Fruit fly (Drosophila melanogaster) whole organism, embryonic: Measurements from ENCODE around the gene Arpc1.
A peak's percentile ranks its signal among the peaks of the same experiment; 100 is the strongest.

ENCODE experiments used
- Aef1 ChIP-seq: fragments of 200-800 bp; sonication (Bioruptor generic); IDR thresholded peaks from 3 replicates; pipeline ENCODE4 v1.3.6; 2022; ENCODE audit warnings: missing biosample characterization, missing genetic modification characterization
- Atf6 ChIP-seq: fragments of 200-800 bp; sonication (Bioruptor generic); IDR thresholded peaks from 2 replicates; pipeline ENCODE4 v1.3.6; 2022; ENCODE audit warnings: missing biosample characterization, missing genetic modification characterization
- Awh ChIP-seq: fragments of 200-800 bp; sonication (Bioruptor generic); IDR thresholded peaks from 2 replicates; pipeline ENCODE4, ENCODE4 v1.3.6; 2022; ENCODE audit warnings: missing biosample characterization, missing genetic modification characterization
- CG10147 ChIP-seq: fragments of 200-800 bp; sonication (Bioruptor generic); optimal IDR thresholded peaks from 2 replicates; lab custom pipeline; 2019; ENCODE audit warnings: missing biosample characterization, mild to moderate bottlenecking, missing genetic modification characterization, moderate library complexity
- CG10274 ChIP-seq: fragments of 200-800 bp; sonication (Bioruptor generic); optimal IDR thresholded peaks from 3 replicates; lab custom pipeline; 2017; ENCODE audit warnings: missing biosample characterization, mild to moderate bottlenecking, missing genetic modification characterization
- CG10565 ChIP-seq: fragments of 200-800 bp; sonication (Bioruptor generic); optimal IDR thresholded peaks from 3 replicates; lab custom pipeline; 2016; ENCODE audit warnings: missing biosample characterization, mild to moderate bottlenecking, missing genetic modification characterization
- CG11723 ChIP-seq: fragments of 200-800 bp; sonication (Bioruptor generic); optimal IDR thresholded peaks from 2 replicates; lab custom pipeline; 2017; ENCODE audit warnings: missing biosample characterization, mild to moderate bottlenecking, missing genetic modification characterization
- CG12391 ChIP-seq: fragments of 200-800 bp; sonication (Bioruptor generic); optimal IDR thresholded peaks from 3 replicates; lab custom pipeline; 2018; ENCODE audit warnings: missing biosample characterization, mild to moderate bottlenecking, missing genetic modification characterization, moderate library complexity
- CG12769 ChIP-seq: fragments of 200-800 bp; sonication (Bioruptor generic); optimal IDR thresholded peaks from 2 replicates; lab custom pipeline; 2019; ENCODE audit warnings: missing biosample characterization, mild to moderate bottlenecking, missing genetic modification characterization, moderate library complexity
- CG13123 ChIP-seq: fragments of 200-800 bp; sonication (Bioruptor generic); optimal IDR thresholded peaks from 2 replicates; lab custom pipeline; 2016; ENCODE audit warnings: missing biosample characterization, missing genetic modification characterization
- CG15479 ChIP-seq: fragments of 200-800 bp; sonication (Bioruptor generic); optimal IDR thresholded peaks from 3 replicates; lab custom pipeline; 2019; ENCODE audit warnings: missing biosample characterization, mild to moderate bottlenecking, missing genetic modification characterization, moderate library complexity
- CG15601 ChIP-seq: fragments of 200-800 bp; sonication (Bioruptor generic); optimal IDR thresholded peaks from 3 replicates; lab custom pipeline; 2019; ENCODE audit warnings: missing biosample characterization, mild to moderate bottlenecking, missing genetic modification characterization, moderate library complexity
- CG17385 ChIP-seq: fragments of 200-800 bp; sonication (Bioruptor generic); optimal IDR thresholded peaks from 3 replicates; lab custom pipeline; 2018; ENCODE audit warnings: missing biosample characterization, mild to moderate bottlenecking, missing genetic modification characterization
- CG17802 ChIP-seq: fragments of 200-800 bp; sonication (Bioruptor generic); optimal IDR thresholded peaks from 2 replicates; lab custom pipeline; 2018; ENCODE audit warnings: missing biosample characterization, mild to moderate bottlenecking, missing genetic modification characterization, moderate library complexity
- CG17912 ChIP-seq: fragments of 200-800 bp; sonication (Bioruptor generic); optimal IDR thresholded peaks from 2 replicates; lab custom pipeline; 2018; ENCODE audit warnings: missing biosample characterization, mild to moderate bottlenecking, missing genetic modification characterization
- CG2889 ChIP-seq: fragments of 200-800 bp; sonication (Bioruptor generic); IDR thresholded peaks from 3 replicates; pipeline ENCODE4 v1.3.6; 2022; ENCODE audit warnings: missing biosample characterization, missing genetic modification characterization
- CG31224 ChIP-seq: fragments of 200-800 bp; sonication (Bioruptor generic); IDR thresholded peaks from 2 replicates; pipeline ENCODE4 v1.3.6; 2022; ENCODE audit warnings: missing biosample characterization, missing genetic modification characterization
- CG34376 ChIP-seq: fragments of 200-800 bp; sonication (Bioruptor generic); optimal IDR thresholded peaks from 2 replicates; lab custom pipeline; 2018; ENCODE audit warnings: missing biosample characterization, mild to moderate bottlenecking, missing genetic modification characterization
- CG6654 ChIP-seq: fragments of 200-800 bp; sonication (Bioruptor generic); optimal IDR thresholded peaks from 2 replicates; lab custom pipeline; 2017; ENCODE audit warnings: missing biosample characterization, mild to moderate bottlenecking, missing genetic modification characterization
- CG8944 ChIP-seq: fragments of 200-800 bp; sonication (Bioruptor generic); optimal IDR thresholded peaks from 3 replicates; lab custom pipeline; 2016; ENCODE audit warnings: missing biosample characterization, missing genetic modification characterization
- CG9727 ChIP-seq: fragments of 200-800 bp; sonication (Bioruptor generic); optimal IDR thresholded peaks from 3 replicates; lab custom pipeline; 2017; ENCODE audit warnings: missing biosample characterization, mild to moderate bottlenecking, missing genetic modification characterization
- D ChIP-seq, 2 experiments: fragments of 200-800 bp in 1 of 2; fragments of >200 bp in 1 of 2; sonication (Bioruptor generic) in 1 of 2; optimal IDR thresholded peaks; 2 replicates in 1 of 2; 3 replicates in 1 of 2; lab custom pipeline; 2017; ENCODE audit warnings: mild to moderate bottlenecking in 1 of 2, missing biosample characterization in 1 of 2, missing genetic modification characterization in 1 of 2, missing genetic modification reagents in 1 of 2
- Dref ChIP-seq: fragments of 200-800 bp; sonication (Bioruptor generic); IDR thresholded peaks from 2 replicates; pipeline ENCODE4 v1.3.6; 2022; ENCODE audit warnings: missing biosample characterization, missing genetic modification characterization
- Lhr ChIP-seq: fragments of 200-800 bp; sonication (Bioruptor generic); optimal IDR thresholded peaks from 3 replicates; lab custom pipeline; 2017; ENCODE audit warnings: mild to moderate bottlenecking, missing biosample characterization, missing genetic modification reagents, missing genetic modification characterization
- MTF-1 ChIP-seq: fragments of 200-800 bp; sonication (Bioruptor generic); optimal IDR thresholded peaks from 2 replicates; lab custom pipeline; 2018; ENCODE audit warnings: missing biosample characterization, mild to moderate bottlenecking, missing genetic modification characterization, borderline replicate concordance
- Oli ChIP-seq: fragments of 200-800 bp; sonication (Bioruptor generic); optimal IDR thresholded peaks from 2 replicates; lab custom pipeline; 2018; ENCODE audit warnings: missing biosample characterization, mild to moderate bottlenecking, missing genetic modification characterization, moderate library complexity
- Pdp1 ChIP-seq, 2 experiments: fragments of 200-800 bp; sonication (Bioruptor generic); optimal IDR thresholded peaks; 3 replicates each; lab custom pipeline; 2016; ENCODE audit warnings: missing biosample characterization in 2 of 2, missing genetic modification characterization in 2 of 2, mild to moderate bottlenecking in 1 of 2, moderate library complexity in 1 of 2
- Sox100B ChIP-seq: fragments of 200-800 bp; sonication (Bioruptor generic); optimal IDR thresholded peaks from 3 replicates; lab custom pipeline; 2018; ENCODE audit warnings: missing biosample characterization, mild to moderate bottlenecking, missing genetic modification characterization
- Ssrp ChIP-seq: fragments of 200-800 bp; sonication (Bioruptor generic); optimal IDR thresholded peaks from 2 replicates; lab custom pipeline; 2018; ENCODE audit warnings: missing biosample characterization, mild to moderate bottlenecking, missing genetic modification characterization, moderate library complexity
- ac ChIP-seq: fragments of 200-800 bp; sonication (Bioruptor generic); optimal IDR thresholded peaks from 3 replicates; lab custom pipeline; 2017; ENCODE audit warnings: missing biosample characterization, mild to moderate bottlenecking, missing genetic modification characterization
- bbx ChIP-seq: fragments of 200-800 bp; sonication (Bioruptor generic); IDR thresholded peaks from 2 replicates; pipeline ENCODE4 v1.3.6; 2022; ENCODE audit warnings: missing biosample characterization, missing genetic modification characterization; ENCODE audit not compliant: partially characterized antibody
- bigmax ChIP-seq: fragments of 200-800 bp; sonication (Bioruptor generic); optimal IDR thresholded peaks from 2 replicates; lab custom pipeline; 2018; ENCODE audit warnings: missing biosample characterization, mild to moderate bottlenecking, missing genetic modification characterization
- bowl ChIP-seq: fragments of 200-800 bp; sonication (Bioruptor generic); IDR thresholded peaks from 2 replicates; pipeline ENCODE4 v1.3.6; 2022; ENCODE audit warnings: missing biosample characterization, missing genetic modification characterization
- cad ChIP-seq: fragments of >200 bp; optimal IDR thresholded peaks from 2 replicates; lab custom pipeline; 2017; ENCODE audit warnings: missing biosample characterization, missing genetic modification characterization
- chinmo ChIP-seq: fragments of 200-800 bp; sonication (Bioruptor generic); IDR thresholded peaks from 4 replicates; pipeline ENCODE4 v1.3.6; 2022; ENCODE audit warnings: missing biosample characterization, missing genetic modification characterization; ENCODE audit not compliant: partially characterized antibody
- cwo ChIP-seq: fragments of 200-800 bp; sonication (Bioruptor generic); optimal IDR thresholded peaks from 3 replicates; lab custom pipeline; 2017; ENCODE audit warnings: missing biosample characterization, missing genetic modification characterization, mild to moderate bottlenecking, moderate library complexity, missing genetic modification reagents
- ftz-f1 ChIP-seq: fragments of 200-800 bp; sonication (Bioruptor generic); optimal IDR thresholded peaks from 2 replicates; lab custom pipeline; 2016; ENCODE audit warnings: missing biosample characterization, missing genetic modification characterization
- hb ChIP-seq: fragments of 200-800 bp; sonication (Bioruptor generic); IDR thresholded peaks from 3 replicates; pipeline ENCODE4 v1.3.6; 2022; ENCODE audit warnings: missing biosample characterization, missing genetic modification characterization; ENCODE audit not compliant: partially characterized antibody
- insv ChIP-seq, 2 experiments: fragments of 200-800 bp; sonication (Bioruptor generic); optimal IDR thresholded peaks; 3 replicates each; lab custom pipeline; 2016 to 2018; ENCODE audit warnings: missing biosample characterization in 2 of 2, missing genetic modification characterization in 2 of 2
- lmd ChIP-seq: fragments of 200-800 bp; sonication (Bioruptor generic); IDR thresholded peaks from 2 replicates; pipeline ENCODE4 v1.3.6; 2022; ENCODE audit warnings: missing biosample characterization, missing genetic modification characterization
- mirr ChIP-seq: fragments of 200-800 bp; sonication (Bioruptor generic); optimal IDR thresholded peaks from 3 replicates; lab custom pipeline; 2018; ENCODE audit warnings: missing biosample characterization, mild to moderate bottlenecking, missing genetic modification characterization
- nom ChIP-seq: fragments of 200-800 bp; sonication (Bioruptor generic); optimal IDR thresholded peaks from 2 replicates; lab custom pipeline; 2017; ENCODE audit warnings: missing biosample characterization, missing genetic modification characterization, mild to moderate bottlenecking, moderate library complexity, missing genetic modification reagents
- onecut ChIP-seq: fragments of 200-800 bp; sonication (Bioruptor generic); IDR thresholded peaks from 2 replicates; pipeline ENCODE4 v1.3.6; 2022; ENCODE audit warnings: missing biosample characterization, missing genetic modification characterization
- prd ChIP-seq, 3 experiments: fragments of >200 bp in 2 of 3; fragments of 200-800 bp in 1 of 3; sonication (Bioruptor generic) in 1 of 3; optimal IDR thresholded peaks in 2 of 3; IDR thresholded peaks in 1 of 3; 2 replicates in 2 of 3; 3 replicates in 1 of 3; pipeline versions ENCODE4 v1.3.6 to Lab custom; 2017 to 2022; ENCODE audit warnings: missing biosample characterization in 1 of 3, missing genetic modification characterization in 1 of 3
- sqz ChIP-seq: fragments of 200-800 bp; sonication (Bioruptor generic); optimal IDR thresholded peaks from 3 replicates; lab custom pipeline; 2018; ENCODE audit warnings: missing biosample characterization, mild to moderate bottlenecking, missing genetic modification characterization
- sr ChIP-seq: fragments of 200-800 bp; sonication (Bioruptor generic); IDR thresholded peaks from 3 replicates; pipeline ENCODE4 v1.3.6; 2022; ENCODE audit warnings: missing biosample characterization, missing genetic modification characterization
- tap ChIP-seq: fragments of 200-800 bp; optimal IDR thresholded peaks from 3 replicates; lab custom pipeline; 2019; ENCODE audit warnings: missing biosample characterization, mild to moderate bottlenecking, missing genetic modification characterization, moderate library complexity
- usp ChIP-seq: fragments of >200 bp; optimal IDR thresholded peaks from 2 replicates; lab custom pipeline; 2017; ENCODE audit warnings: missing biosample characterization, missing genetic modification characterization
- zfh1 ChIP-seq: fragments of 200-800 bp; sonication (Bioruptor generic); IDR thresholded peaks from 3 replicates; pipeline ENCODE4 v1.3.6; 2022; ENCODE audit warnings: missing biosample characterization, missing genetic modification characterization

Arpc1 gene

dm6 chr2L:13804561-13805067 lies 24.9 kb downstream of the Arpc1 start (continued):
- TF ChIP-seq Lhr (GFP tag; lab: Kevin White, UChicago): no peak
- no peak for TF ChIP-seq CG9727 (GFP tag; lab: Kevin White, UChicago)
- TF ChIP-seq Atf6 (GFP tag; lab: Robert Waterston, UW): no peak
- no peak for TF ChIP-seq CG2889
- no peak for TF ChIP-seq lmd (GFP tag; lab: Robert Waterston, UW)
- TF ChIP-seq bbx (GFP tag; lab: Robert Waterston, UW): no peak
- no peak for TF ChIP-seq Aef1 (GFP tag; lab: Robert Waterston, UW)
- no peak for TF ChIP-seq CG15601 (tag; lab: Kevin White, UChicago)
- TF ChIP-seq CG31224 (GFP tag; lab: Robert Waterston, UW): 0 out of 2 replicates have a peak, but pooled peaks have one; percentile 7
- TF ChIP-seq CG10274 (GFP tag; lab: Kevin White, UChicago): peak; percentile 89
- no peak for TF ChIP-seq CG12391 (tag; lab: Kevin White, UChicago)
- peak; percentile 89 for TF ChIP-seq cwo (GFP tag; lab: Kevin White, UChicago)
- TF ChIP-seq Dref (GFP tag; lab: Robert Waterston, UW): no peak
- TF ChIP-seq chinmo: peak; percentile 71; the same call in 2 of the 4 replicates
- no peak for TF ChIP-seq prd (optimal IDR thresholded peaks at IDR 0.05; lab: Kevin White, UChicago)
- TF ChIP-seq prd (GFP tag; IDR thresholded peaks at IDR 0.05; lab: Robert Waterston, UW): no peak
- TF ChIP-seq CG17802: no peak
- peak; percentile 14 for TF ChIP-seq ftz-f1 (GFP tag; lab: Kevin White, UChicago)
- no peak for TF ChIP-seq sr
- peak; percentile 46; the same call in 1 of the 2 replicates for TF ChIP-seq onecut (GFP tag; lab: Robert Waterston, UW)
- no peak for TF ChIP-seq bigmax (GFP tag; lab: Kevin White, UChicago)
- TF ChIP-seq CG34376 (GFP tag; lab: Kevin White, UChicago): no peak
- TF ChIP-seq mirr (GFP tag; lab: Kevin White, UChicago): no peak
- no peak for TF ChIP-seq CG10147 (GFP tag; lab: Kevin White, UChicago)
- no peak for TF ChIP-seq CG17385 (GFP tag; lab: Kevin White, UChicago)
- TF ChIP-seq CG13123 (GFP tag; lab: Kevin White, UChicago): no peak
- TF ChIP-seq CG8944 (GFP tag; lab: Kevin White, UChicago): no peak
- TF ChIP-seq cad: no peak
- TF ChIP-seq Awh: no peak
- TF ChIP-seq insv (GFP tag; optimal IDR thresholded peaks at IDR 0.05; lab: Kevin White, UChicago): no peak
- no peak for TF ChIP-seq Sox100B (GFP tag; lab: Kevin White, UChicago)
- TF ChIP-seq Ssrp (tag; lab: Kevin White, UChicago): no peak
- no peak for TF ChIP-seq tap
- no peak for TF ChIP-seq Oli (tag; lab: Kevin White, UChicago)
- no peak for TF ChIP-seq MTF-1 (GFP tag; lab: Kevin White, UChicago)
- peak; percentile 60 for TF ChIP-seq nom (GFP tag; lab: Kevin White, UChicago)
- TF ChIP-seq CG17912: no peak
- TF ChIP-seq CG6654 (GFP tag; lab: Kevin White, UChicago): no peak
- no peak for TF ChIP-seq CG11723 (GFP tag; lab: Kevin White, UChicago)
- no peak for TF ChIP-seq hb (GFP tag; lab: Robert Waterston, UW)
- TF ChIP-seq CG12769: peak; percentile 74
- no peak for TF ChIP-seq bowl (GFP tag; lab: Robert Waterston, UW)
- no peak for TF ChIP-seq D (optimal IDR thresholded peaks at IDR 0.05; lab: Kevin White, UChicago)
- TF ChIP-seq D (GFP tag; optimal IDR thresholded peaks at IDR 0.05; lab: Kevin White, UChicago): no peak
- no peak for TF ChIP-seq zfh1 (GFP tag; lab: Robert Waterston, UW)
- TF ChIP-seq ac (GFP tag; lab: Kevin White, UChicago): no peak
- no peak for TF ChIP-seq CG15479 (GFP tag; lab: Kevin White, UChicago)
- TF ChIP-seq Pdp1 (GFP tag; optimal IDR thresholded peaks at IDR 0.05; lab: Kevin White, UChicago): peak in 1 of 2 experiments; percentile 56
- TF ChIP-seq usp (GFP tag; lab: Kevin White, UChicago): no peak
- TF ChIP-seq sqz (GFP tag; lab: Kevin White, UChicago): peak; percentile 50
- TF ChIP-seq CG10565 (GFP tag; lab: Kevin White, UChicago): no peak
